Worm (Caenorhabditis elegans): Measurements from ENCODE around the gene F36H5.17.

Gene F36H5.17

ce11 chrII:1714772-1715353 is 41.1 kb downstream of the F36H5.17 start, which contains the start of gene btb-6:
TSS of gene btb-6 (plus strand) at chrII:1715303.
- no peak for TF ChIP-seq dmd-4 (tag; optimal IDR thresholded peaks at IDR 0.05)
- no peak for TF ChIP-seq aly-2 (tag; optimal IDR thresholded peaks at IDR 0.05)
- TF ChIP-seq nhr-11 (tag; optimal IDR thresholded peaks at IDR 0.05): no peak
- TF ChIP-seq sma-9 (GFP tag; optimal IDR thresholded peaks at IDR 0.05): no peak
- TF ChIP-seq sma-9 (tag; optimal IDR thresholded peaks at IDR 0.05): no peak
- TF ChIP-seq nhr-77 (tag; optimal IDR thresholded peaks at IDR 0.05): no peak
- TF ChIP-seq nhr-129 (tag; optimal IDR thresholded peaks at IDR 0.05): no peak
- no peak for TF ChIP-seq ztf-4 (tag; optimal IDR thresholded peaks at IDR 0.05)
- TF ChIP-seq fos-1 (tag; optimal IDR thresholded peaks at IDR 0.05): no peak
- TF ChIP-seq sem-4 (tag; optimal IDR thresholded peaks at IDR 0.05): no peak
- no peak for TF ChIP-seq sma-3 (GFP tag; optimal IDR thresholded peaks at IDR 0.05)
- no peak for TF ChIP-seq nhr-21 (tag; optimal IDR thresholded peaks at IDR 0.05)
- TF ChIP-seq lin-13 (GFP tag; optimal IDR thresholded peaks at IDR 0.05): no peak
- TF ChIP-seq skn-1 (tag; optimal IDR thresholded peaks at IDR 0.05): no peak
- no peak for TF ChIP-seq ceh-16 (tag; optimal IDR thresholded peaks at IDR 0.05)
- no peak for TF ChIP-seq mab-5 (tag; optimal IDR thresholded peaks at IDR 0.05)
- no peak for TF ChIP-seq zag-1 (tag; optimal IDR thresholded peaks at IDR 0.05)
- no peak for TF ChIP-seq ama-1 (optimal IDR thresholded peaks at IDR 0.05)
- no peak for TF ChIP-seq ztf-1 (GFP tag; conservative IDR thresholded peaks at IDR 0.05)
- TF ChIP-seq ztf-11 (tag; optimal IDR thresholded peaks at IDR 0.05): no peak

- TF ChIP-seq ceh-82 (tag; optimal IDR thresholded peaks at IDR 0.05) (no peak), nhr-129 (tag; optimal IDR thresholded peaks at IDR 0.05) (no peak), skn-1 (tag; optimal IDR thresholded peaks at IDR 0.05) (no peak), lin-11 (tag; optimal IDR thresholded peaks at IDR 0.05) (no peak), R02D3.7 (tag; optimal IDR thresholded peaks at IDR 0.05) (no peak), sem-4 (tag; optimal IDR thresholded peaks at IDR 0.05) (no peak), nhr-12 (tag; optimal IDR thresholded peaks at IDR 0.05) (no peak), lsy-2 (tag; optimal IDR thresholded peaks at IDR 0.05) (no peak), ZK546.5 (tag; optimal IDR thresholded peaks at IDR 0.05) (no peak), snpc-4 (tag; optimal IDR thresholded peaks at IDR 0.05) (no peak), nhr-21 (tag; optimal IDR thresholded peaks at IDR 0.05) (no peak)
Observed at ce11 chrII:1712938-1713337, 43.0 kb downstream of the F36H5.17 start, which contains the start of gene btb-7. TSS of gene btb-7 (plus strand) at chrII:1713238.

ce11 chrII:1709959-1710358 is 46.0 kb downstream of the F36H5.17 start, which contains the start of gene fbxa-184:
TSS of gene fbxa-184 (plus strand) at chrII:1710259.
- TF ChIP-seq sem-4 (tag; optimal IDR thresholded peaks at IDR 0.05) (no peak), elt-3 (tag; optimal IDR thresholded peaks at IDR 0.05) (no peak), ZK546.5 (tag; optimal IDR thresholded peaks at IDR 0.05) (no peak), skn-1 (tag; optimal IDR thresholded peaks at IDR 0.05) (no peak), sma-9 (GFP tag; optimal IDR thresholded peaks at IDR 0.05) (no peak), sma-9 (tag; optimal IDR thresholded peaks at IDR 0.05) (no peak), nhr-77 (tag; optimal IDR thresholded peaks at IDR 0.05) (no peak), unc-39 (tag; optimal IDR thresholded peaks at IDR 0.05) (no peak), sma-3 (GFP tag; optimal IDR thresholded peaks at IDR 0.05) (no peak), unc-55 (GFP tag; optimal IDR thresholded peaks at IDR 0.05) (no peak), lsy-2 (tag; optimal IDR thresholded peaks at IDR 0.05) (no peak), lin-39 (tag; optimal IDR thresholded peaks at IDR 0.05) (no peak), ztf-1 (GFP tag; conservative IDR thresholded peaks at IDR 0.05) (no peak), nhr-23 (tag; optimal IDR thresholded peaks at IDR 0.05) (no peak), egl-27 (tag; optimal IDR thresholded peaks at IDR 0.05) (no peak), ceh-82 (tag; optimal IDR thresholded peaks at IDR 0.05) (no peak), mab-5 (tag; optimal IDR thresholded peaks at IDR 0.05) (no peak)

- TF ChIP-seq nhr-237 (tag; optimal IDR thresholded peaks at IDR 0.05) (no peak), sma-9 (GFP tag; optimal IDR thresholded peaks at IDR 0.05) (no peak), sma-9 (tag; optimal IDR thresholded peaks at IDR 0.05) (no peak), unc-39 (tag; optimal IDR thresholded peaks at IDR 0.05) (no peak), skn-1 (tag; optimal IDR thresholded peaks at IDR 0.05) (no peak), nhr-23 (tag; optimal IDR thresholded peaks at IDR 0.05) (no peak), fos-1 (tag; optimal IDR thresholded peaks at IDR 0.05) (no peak), elt-3 (tag; optimal IDR thresholded peaks at IDR 0.05) (no peak), C34F6.9 (tag; optimal IDR thresholded peaks at IDR 0.05) (no peak), ceh-16 (tag; optimal IDR thresholded peaks at IDR 0.05) (no peak), lsy-2 (tag; optimal IDR thresholded peaks at IDR 0.05) (no peak), ama-1 (optimal IDR thresholded peaks at IDR 0.05) (no peak), ZK546.5 (tag; optimal IDR thresholded peaks at IDR 0.05) (no peak), dmd-4 (tag; optimal IDR thresholded peaks at IDR 0.05) (no peak), alr-1 (tag; optimal IDR thresholded peaks at IDR 0.05) (no peak), crh-2 (tag; optimal IDR thresholded peaks at IDR 0.05) (no peak), sma-3 (GFP tag; optimal IDR thresholded peaks at IDR 0.05) (no peak), R02D3.7 (tag; optimal IDR thresholded peaks at IDR 0.05) (no peak), lin-39 (tag; optimal IDR thresholded peaks at IDR 0.05) (no peak), elt-1 (tag; optimal IDR thresholded peaks at IDR 0.05) (no peak)
Observed at ce11 chrII:1706385-1706784, 49.6 kb downstream of the F36H5.17 start, which contains the start of gene sdz-18. TSS of gene sdz-18 (minus strand) at chrII:1706485.
